Fruit fly (Drosophila melanogaster): Measurements from ENCODE around the gene COX8.

Gene COX8

dm6 chr3L:21515823-21516715 lies 23.2 kb downstream of the COX8 start, which contains the start of the genes SAK and Cdk12 (continued):
- peak; percentile 40 for TF ChIP-seq pzg (GFP tag; optimal IDR thresholded peaks at IDR 0.05)
- peak; percentile 50; the same call in 2 of the 3 replicates for TF ChIP-seq croc (GFP tag; conservative IDR thresholded peaks at IDR 0.05)
- peak; percentile 87 for TF ChIP-seq CG32532 (GFP tag; IDR thresholded peaks at IDR 0.05)
- peak; percentile 95 for TF ChIP-seq CG17361 (GFP tag; IDR thresholded peaks at IDR 0.05)
- TF ChIP-seq sna (GFP tag; IDR thresholded peaks at IDR 0.05; ENCODE audit: partially characterized antibody): 0 out of 2 replicates have a peak, but pooled peaks have one; percentile 15
- no peak for TF ChIP-seq sim (GFP tag; IDR thresholded peaks at IDR 0.05)
- TF ChIP-seq so (GFP tag; IDR thresholded peaks at IDR 0.05): peak; percentile 87
- TF ChIP-seq CG6689 (GFP tag; IDR thresholded peaks at IDR 0.05): peak; percentile 79
- TF ChIP-seq ap (GFP tag; IDR thresholded peaks at IDR 0.05): 0 out of 2 replicates have a peak, but pooled peaks have one; percentile 59
- TF ChIP-seq cas (GFP tag; IDR thresholded peaks at IDR 0.05): no peak; the same call in 1 of the 2 replicates
- 0 out of 2 replicates have a peak, but pooled peaks have one; percentile 30 for TF ChIP-seq CG16779 (GFP tag; IDR thresholded peaks at IDR 0.05)
- TF ChIP-seq crc (GFP tag; optimal IDR thresholded peaks at IDR 0.05): no peak
- TF ChIP-seq MTF-1 (GFP tag; optimal IDR thresholded peaks at IDR 0.05; ENCODE audit: borderline replicate concordance): peak; percentile 41
- peak; percentile 48 for TF ChIP-seq jing (GFP tag; optimal IDR thresholded peaks at IDR 0.05)
- TF ChIP-seq Dll (GFP tag; IDR thresholded peaks at IDR 0.05; ENCODE audit: partially characterized antibody): peak; percentile 56; the same call in 2 of the 4 replicates
- TF ChIP-seq schlank (tag; optimal IDR thresholded peaks at IDR 0.05): peak; percentile 55
- peak; percentile 38; the same call in 1 of the 2 replicates for TF ChIP-seq CG5953 (GFP tag; IDR thresholded peaks at IDR 0.05)
- no peak for TF ChIP-seq usp (GFP tag; optimal IDR thresholded peaks at IDR 0.05)
- peak; percentile 39; the same call in 1 of the 3 replicates for TF ChIP-seq CG6791 (GFP tag; IDR thresholded peaks at IDR 0.05; ENCODE audit: partially characterized antibody)
- TF ChIP-seq CG15011 (GFP tag; optimal IDR thresholded peaks at IDR 0.05): peak; percentile 68
- peak; percentile 16 for TF ChIP-seq pb (GFP tag; optimal IDR thresholded peaks at IDR 0.05)
- no peak for TF ChIP-seq Sin3A (optimal IDR thresholded peaks at IDR 0.05)
- peak; percentile 77 for TF ChIP-seq abd-A (tag; optimal IDR thresholded peaks at IDR 0.05)
- no peak for TF ChIP-seq ftz-f1 (GFP tag; optimal IDR thresholded peaks at IDR 0.05)
- peak; percentile 82 for TF ChIP-seq ttk (GFP tag; IDR thresholded peaks at IDR 0.05)
- peak; percentile 69 for TF ChIP-seq Nf-YB (GFP tag; optimal IDR thresholded peaks at IDR 0.05)
- TF ChIP-seq CG13775 (GFP tag; optimal IDR thresholded peaks at IDR 0.05): peak; percentile 93
- TF ChIP-seq nerfin-1 (tag; optimal IDR thresholded peaks at IDR 0.05): peak; percentile 77
- TF ChIP-seq jumu (GFP tag; optimal IDR thresholded peaks at IDR 0.05): peak; percentile 59
- TF ChIP-seq CG3726 (GFP tag; IDR thresholded peaks at IDR 0.05): peak; percentile 73; the same call in 2 of the 3 replicates
- TF ChIP-seq Lpt (GFP tag; optimal IDR thresholded peaks at IDR 0.05): no peak
- peak; percentile 91 for TF ChIP-seq bcd (GFP tag; optimal IDR thresholded peaks at IDR 0.05)
- TF ChIP-seq ci (GFP tag; IDR thresholded peaks at IDR 0.05): peak; percentile 74; the same call in 2 of the 3 replicates
- peak; percentile 82 for TF ChIP-seq Vsx1 (GFP tag; optimal IDR thresholded peaks at IDR 0.05)
- peak; percentile 23 for TF ChIP-seq CG3163 (GFP tag; optimal IDR thresholded peaks at IDR 0.05)
- peak; percentile 10 for TF ChIP-seq CG1792 (GFP tag; optimal IDR thresholded peaks at IDR 0.05)
- peak; percentile 67 for TF ChIP-seq wor (GFP tag; IDR thresholded peaks at IDR 0.05)
- peak; percentile 47 for TF ChIP-seq Ravus (GFP tag; IDR thresholded peaks at IDR 0.05)
- peak; percentile 88 for TF ChIP-seq vvl (GFP tag; IDR thresholded peaks at IDR 0.05)
- peak; percentile 68 for TF ChIP-seq cato (GFP tag; optimal IDR thresholded peaks at IDR 0.05; ENCODE audit: borderline replicate concordance)
- no peak for TF ChIP-seq bbx (GFP tag; IDR thresholded peaks at IDR 0.05; ENCODE audit: partially characterized antibody)
- peak; percentile 77 for TF ChIP-seq CG1024 (GFP tag; IDR thresholded peaks at IDR 0.05)
- TF ChIP-seq CG10543 (GFP tag; optimal IDR thresholded peaks at IDR 0.05): peak; percentile 95
- TF ChIP-seq CG7357 (GFP tag; IDR thresholded peaks at IDR 0.05): peak; percentile 97
- peak; percentile 82 for TF ChIP-seq BtbVII (GFP tag; optimal IDR thresholded peaks at IDR 0.05)
- TF ChIP-seq Gsc (GFP tag; IDR thresholded peaks at IDR 0.05): no peak; the same call in 1 of the 2 replicates
- TF ChIP-seq dati (GFP tag; IDR thresholded peaks at IDR 0.05): peak; percentile 45; the same call in 1 of the 2 replicates
- TF ChIP-seq sd (tag; optimal IDR thresholded peaks at IDR 0.05): peak; percentile 43

Measured in whole organism, embryonic.